Worm (Caenorhabditis elegans): ENCODE results near the gene F53F4.2.

ce11 chrV:13606651-13607242 is 17.4 kb upstream of the F53F4.2 start, which contains the start of gene fmo-4:
- TF ChIP-seq hnd-1 (tag; optimal IDR thresholded peaks at IDR 0.05) (no peak), tbx-11 (GFP tag; IDR thresholded peaks at IDR 0.05) (no peak), flt-1 (GFP tag; IDR thresholded peaks at IDR 0.05) (no peak), ama-1 (optimal IDR thresholded peaks at IDR 0.05) (no peak), hmbx-1 (tag; optimal IDR thresholded peaks at IDR 0.05) (no peak), ets-7 (tag; optimal IDR thresholded peaks at IDR 0.05) (no peak), B0310.2 (tag; optimal IDR thresholded peaks at IDR 0.05) (no peak), pes-1 (GFP tag; IDR thresholded peaks at IDR 0.05) (no peak), scrt-1 (GFP tag; IDR thresholded peaks at IDR 0.05) (no peak), hmg-4 (GFP tag; optimal IDR thresholded peaks at IDR 0.05) (no peak)

All from whole organism, early embryonic.